Fruit fly (Drosophila melanogaster) whole organism, embryonic: Measurements from ENCODE around the gene CG42553.

Experiments used
- Blimp-1 ChIP-seq: fragments of 200-800 bp; sonication (Bioruptor generic); optimal IDR thresholded peaks from 3 replicates; lab custom pipeline; 2018; ENCODE audit warnings: missing biosample characterization, missing genetic modification characterization, mild to moderate bottlenecking, moderate library complexity, missing genetic modification reagents
- CG10274 ChIP-seq: fragments of 200-800 bp; sonication (Bioruptor generic); optimal IDR thresholded peaks from 3 replicates; lab custom pipeline; 2017; ENCODE audit warnings: missing biosample characterization, mild to moderate bottlenecking, missing genetic modification characterization
- CG10654 ChIP-seq: fragments of 200-800 bp; sonication (Bioruptor generic); optimal IDR thresholded peaks from 2 replicates; lab custom pipeline; 2016; ENCODE audit warnings: missing biosample characterization, missing genetic modification characterization
- CG11085 ChIP-seq: fragments of 200-800 bp; sonication (Bioruptor generic); IDR thresholded peaks from 2 replicates; pipeline ENCODE4 v1.3.6; 2022; ENCODE audit warnings: missing biosample characterization, missing genetic modification characterization
- CG11696 ChIP-seq: fragments of 200-800 bp; sonication (Bioruptor generic); IDR thresholded peaks from 2 replicates; pipeline ENCODE4 v1.3.6; 2022; ENCODE audit warnings: missing biosample characterization, missing genetic modification characterization
- CG11723 ChIP-seq: fragments of 200-800 bp; sonication (Bioruptor generic); optimal IDR thresholded peaks from 2 replicates; lab custom pipeline; 2017; ENCODE audit warnings: missing biosample characterization, mild to moderate bottlenecking, missing genetic modification characterization
- CG14860 ChIP-seq: fragments of 200-800 bp; sonication (Bioruptor generic); IDR thresholded peaks from 3 replicates; pipeline ENCODE4 v1.3.6; 2022; ENCODE audit warnings: missing biosample characterization, missing genetic modification characterization; ENCODE audit not compliant: partially characterized antibody
- CG17385 ChIP-seq: fragments of 200-800 bp; sonication (Bioruptor generic); optimal IDR thresholded peaks from 3 replicates; lab custom pipeline; 2018; ENCODE audit warnings: missing biosample characterization, mild to moderate bottlenecking, missing genetic modification characterization
- CG3065 ChIP-seq: fragments of 200-800 bp; sonication (Bioruptor generic); optimal IDR thresholded peaks from 2 replicates; lab custom pipeline; 2016; ENCODE audit warnings: missing biosample characterization, missing genetic modification characterization
- CG34224 ChIP-seq: fragments of 200-800 bp; sonication (Bioruptor generic); IDR thresholded peaks from 3 replicates; pipeline ENCODE4 v1.3.6; 2022; ENCODE audit warnings: missing biosample characterization, missing genetic modification characterization; ENCODE audit not compliant: partially characterized antibody
- CG4617 ChIP-seq: fragments of 200-800 bp; sonication (Bioruptor generic); optimal IDR thresholded peaks from 3 replicates; lab custom pipeline; 2016; ENCODE audit warnings: missing biosample characterization, missing genetic modification characterization, borderline replicate concordance
- CG4820 ChIP-seq: fragments of 200-800 bp; sonication (Bioruptor generic); optimal IDR thresholded peaks from 3 replicates; lab custom pipeline; 2016; ENCODE audit warnings: missing biosample characterization, missing genetic modification characterization
- CG5953 ChIP-seq: fragments of 200-800 bp; sonication (Bioruptor generic); IDR thresholded peaks from 2 replicates; pipeline ENCODE4 v1.3.6; 2022; ENCODE audit warnings: missing biosample characterization, missing genetic modification characterization
- CG6175 ChIP-seq: fragments of 200-800 bp; sonication (Bioruptor generic); IDR thresholded peaks from 3 replicates; pipeline ENCODE4 v1.3.6; 2022; ENCODE audit warnings: missing biosample characterization, missing genetic modification characterization
- CG7556 ChIP-seq: fragments of 200-800 bp; sonication (Bioruptor generic); optimal IDR thresholded peaks from 2 replicates; lab custom pipeline; 2017; ENCODE audit warnings: missing biosample characterization, mild to moderate bottlenecking, missing genetic modification characterization
- CG9215 ChIP-seq: fragments of 200-800 bp; sonication (Bioruptor generic); IDR thresholded peaks from 2 replicates; pipeline ENCODE4 v1.3.6; 2022; ENCODE audit warnings: missing biosample characterization, missing genetic modification characterization
- CG9797 ChIP-seq: fragments of 200-800 bp; sonication (Bioruptor generic); optimal IDR thresholded peaks from 3 replicates; lab custom pipeline; 2018; ENCODE audit warnings: missing biosample characterization, mild to moderate bottlenecking, missing genetic modification characterization
- Camta ChIP-seq: fragments of 200-800 bp; sonication (Bioruptor generic); optimal IDR thresholded peaks from 2 replicates; lab custom pipeline; 2016; ENCODE audit warnings: missing biosample characterization, missing genetic modification characterization
- Chrac-16 ChIP-seq: fragments of 200-800 bp; sonication (Bioruptor generic); optimal IDR thresholded peaks from 3 replicates; lab custom pipeline; 2016; ENCODE audit warnings: missing biosample characterization, missing genetic modification characterization
- Doc3 ChIP-seq: fragments of 200-800 bp; sonication (Bioruptor generic); IDR thresholded peaks from 3 replicates; pipeline ENCODE4 v1.3.6; 2022; ENCODE audit warnings: missing biosample characterization, missing genetic modification characterization; ENCODE audit not compliant: partially characterized antibody
- Eip74EF ChIP-seq, 2 experiments: fragments of 200-800 bp in 1 of 2; fragments of >200 bp in 1 of 2; sonication (Bioruptor generic) in 1 of 2; optimal IDR thresholded peaks; 2 replicates each; lab custom pipeline; 2017 to 2019; ENCODE audit warnings: missing biosample characterization in 2 of 2, missing genetic modification characterization in 2 of 2, mild to moderate bottlenecking in 1 of 2, moderate library complexity in 1 of 2
- Gug ChIP-seq: fragments of 200-800 bp; sonication (Bioruptor generic); IDR thresholded peaks from 4 replicates; pipeline ENCODE4 v1.3.6; 2022; ENCODE audit warnings: missing biosample characterization, missing genetic modification characterization
- Lpt ChIP-seq: fragments of >200 bp; optimal IDR thresholded peaks from 2 replicates; lab custom pipeline; 2018; ENCODE audit warnings: missing biosample characterization, missing genetic modification characterization
- MBD-R2 ChIP-seq: fragments of 200-800 bp; sonication (Bioruptor generic); IDR thresholded peaks from 2 replicates; pipeline ENCODE4 v1.3.6; 2022; ENCODE audit warnings: missing biosample characterization, missing genetic modification characterization
- Neu2 ChIP-seq: fragments of 200-800 bp; sonication (Bioruptor generic); optimal IDR thresholded peaks from 3 replicates; lab custom pipeline; 2016; ENCODE audit warnings: missing biosample characterization, missing genetic modification characterization, borderline replicate concordance
- Oaz ChIP-seq: fragments of 200-800 bp; sonication (Bioruptor generic); IDR thresholded peaks from 2 replicates; pipeline ENCODE4 v1.3.6; 2022; ENCODE audit warnings: missing biosample characterization, missing genetic modification characterization
- Optix ChIP-seq: fragments of 200-800 bp; sonication (Bioruptor generic); IDR thresholded peaks from 3 replicates; pipeline ENCODE4 v1.3.6; 2022; ENCODE audit warnings: missing biosample characterization, missing genetic modification characterization
- Ravus ChIP-seq: fragments of 200-800 bp; sonication (Bioruptor generic); IDR thresholded peaks from 2 replicates; pipeline ENCODE4 v1.3.6; 2022; ENCODE audit warnings: missing biosample characterization, missing genetic modification characterization
- Tbp ChIP-seq: fragments of >200 bp; optimal IDR thresholded peaks from 2 replicates; lab custom pipeline; 2018; ENCODE audit warnings: missing biosample characterization, missing genetic modification characterization
- ab ChIP-seq: fragments of 200-800 bp; sonication (Bioruptor generic); optimal IDR thresholded peaks from 2 replicates; lab custom pipeline; 2016; ENCODE audit warnings: missing biosample characterization, missing genetic modification characterization
- al ChIP-seq: fragments of 200-800 bp; sonication (Bioruptor generic); IDR thresholded peaks from 2 replicates; pipeline ENCODE4 v1.3.6; 2022; ENCODE audit warnings: missing biosample characterization, missing genetic modification characterization
- ap ChIP-seq: fragments of 200-800 bp; sonication (Bioruptor generic); IDR thresholded peaks from 2 replicates; pipeline ENCODE4 v1.3.6; 2022; ENCODE audit warnings: missing biosample characterization, missing genetic modification characterization
- bbx ChIP-seq: fragments of 200-800 bp; sonication (Bioruptor generic); IDR thresholded peaks from 2 replicates; pipeline ENCODE4 v1.3.6; 2022; ENCODE audit warnings: missing biosample characterization, missing genetic modification characterization; ENCODE audit not compliant: partially characterized antibody
- bowl ChIP-seq: fragments of 200-800 bp; sonication (Bioruptor generic); IDR thresholded peaks from 2 replicates; pipeline ENCODE4 v1.3.6; 2022; ENCODE audit warnings: missing biosample characterization, missing genetic modification characterization
- caup ChIP-seq: fragments of 200-800 bp; sonication (Bioruptor generic); optimal IDR thresholded peaks from 3 replicates; lab custom pipeline; 2017; ENCODE audit warnings: missing biosample characterization, mild to moderate bottlenecking, missing genetic modification characterization, moderate library complexity; ENCODE audit not compliant: severe bottlenecking
- crp ChIP-seq, 2 experiments: fragments of 200-800 bp; sonication (Bioruptor generic); optimal IDR thresholded peaks; 2 replicates in 1 of 2; 3 replicates in 1 of 2; lab custom pipeline; 2017; ENCODE audit warnings: missing biosample characterization in 2 of 2, missing genetic modification characterization in 2 of 2, mild to moderate bottlenecking in 1 of 2, moderate library complexity in 1 of 2
- gfzf ChIP-seq: fragments of 200-800 bp; sonication (Bioruptor generic); optimal IDR thresholded peaks from 2 replicates; lab custom pipeline; 2016; ENCODE audit warnings: missing biosample characterization, mild to moderate bottlenecking, missing genetic modification characterization, moderate library complexity
- ind ChIP-seq: fragments of 200-800 bp; sonication (Bioruptor generic); optimal IDR thresholded peaks from 3 replicates; lab custom pipeline; 2016; ENCODE audit warnings: missing biosample characterization, missing genetic modification characterization
- inv ChIP-seq: fragments of 200-800 bp; sonication (Bioruptor generic); IDR thresholded peaks from 2 replicates; pipeline ENCODE4 v1.3.6; 2022; ENCODE audit warnings: missing biosample characterization, missing genetic modification characterization; ENCODE audit not compliant: partially characterized antibody
- lmd ChIP-seq: fragments of 200-800 bp; sonication (Bioruptor generic); IDR thresholded peaks from 2 replicates; pipeline ENCODE4 v1.3.6; 2022; ENCODE audit warnings: missing biosample characterization, missing genetic modification characterization
- lola ChIP-seq, 3 experiments: fragments of >200 bp in 2 of 3; fragments of 200-800 bp in 1 of 3; sonication (Bioruptor generic) in 1 of 3; optimal IDR thresholded peaks; 2 replicates each; lab custom pipeline; 2017 to 2019; ENCODE audit warnings: missing biosample characterization in 3 of 3, missing genetic modification characterization in 3 of 3, mild to moderate bottlenecking in 1 of 3, moderate library complexity in 1 of 3
- nerfin-1 ChIP-seq: fragments of 200-800 bp; sonication (Bioruptor generic); optimal IDR thresholded peaks from 3 replicates; lab custom pipeline; 2019; ENCODE audit warnings: missing biosample characterization, mild to moderate bottlenecking, missing genetic modification characterization, moderate library complexity
- row ChIP-seq: fragments of 200-800 bp; sonication (Bioruptor generic); IDR thresholded peaks from 3 replicates; pipeline ENCODE4 v1.3.6; 2022; ENCODE audit warnings: missing biosample characterization, missing genetic modification characterization
- sc ChIP-seq, 3 experiments: fragments of >200 bp in 2 of 3; fragments of 200-800 bp in 1 of 3; sonication (Bioruptor generic) in 1 of 3; optimal IDR thresholded peaks; 2 replicates in 2 of 3; 3 replicates in 1 of 3; lab custom pipeline; 2017; ENCODE audit warnings: mild to moderate bottlenecking in 1 of 3, missing biosample characterization in 1 of 3, missing genetic modification characterization in 1 of 3, missing genetic modification reagents in 1 of 3
- sim ChIP-seq: fragments of 200-800 bp; sonication (Bioruptor generic); IDR thresholded peaks from 2 replicates; pipeline ENCODE4 v1.3.6; 2022; ENCODE audit warnings: missing biosample characterization, missing genetic modification characterization
- tin ChIP-seq: fragments of 200-800 bp; sonication (Bioruptor generic); optimal IDR thresholded peaks from 3 replicates; lab custom pipeline; 2016; ENCODE audit warnings: missing biosample characterization, missing genetic modification characterization
- toy ChIP-seq: fragments of 200-800 bp; sonication (Bioruptor generic); IDR thresholded peaks from 2 replicates; pipeline ENCODE4 v1.3.6; 2022; ENCODE audit warnings: missing biosample characterization, missing genetic modification characterization
- trem ChIP-seq: fragments of 200-800 bp; optimal IDR thresholded peaks from 3 replicates; lab custom pipeline; 2019; ENCODE audit warnings: missing biosample characterization, mild to moderate bottlenecking, missing genetic modification characterization, moderate library complexity
- vnd ChIP-seq: fragments of 200-800 bp; sonication (Bioruptor generic); IDR thresholded peaks from 3 replicates; pipeline ENCODE4 v1.3.6; 2022; ENCODE audit warnings: missing biosample characterization, missing genetic modification characterization; ENCODE audit not compliant: partially characterized antibody
- yki ChIP-seq: fragments of >200 bp; optimal IDR thresholded peaks from 3 replicates; lab custom pipeline; 2018

Gene CG42553

dm6 chr3L:821951-822350 lies 11.9 kb upstream of the CG42553 start (continued):
- TF ChIP-seq ap (GFP tag; lab: Robert Waterston, UW) (peak; percentile 51), vnd (GFP tag; lab: Robert Waterston, UW) (no peak), ab (GFP tag; lab: Kevin White, UChicago) (no peak), CG17385 (peak; percentile 55), crp (GFP tag; optimal IDR thresholded peaks at IDR 0.05; lab: Kevin White, UChicago) (peak in 1 of 2 experiments; percentile 15), caup (peak; percentile 19), bowl (peak; percentile 22; the same call in 1 of the 2 replicates), Doc3 (GFP tag; lab: Robert Waterston, UW) (no peak), Ravus (GFP tag; lab: Robert Waterston, UW) (no peak; the same call in 1 of the 2 replicates), Optix (GFP tag; lab: Robert Waterston, UW) (0 out of 3 replicates have a peak, but pooled peaks have one; percentile 10), Blimp-1 (GFP tag; lab: Kevin White, UChicago) (peak; percentile 83), CG10274 (peak; percentile 42), CG5953 (GFP tag; lab: Robert Waterston, UW) (no peak), lmd (GFP tag; lab: Robert Waterston, UW) (peak; percentile 79), gfzf (no peak), MBD-R2 (peak; percentile 42; the same call in 1 of the 2 replicates), CG11085 (GFP tag; lab: Robert Waterston, UW) (no peak), sc (optimal IDR thresholded peaks at IDR 0.05; lab: Kevin White, UChicago) (no peak), sc (GFP tag; optimal IDR thresholded peaks at IDR 0.05; lab: Kevin White, UChicago) (peak; percentile 26), Camta (GFP tag; lab: Kevin White, UChicago) (peak; percentile 47), CG3065 (GFP tag; lab: Kevin White, UChicago) (no peak), Tbp (GFP tag; lab: Kevin White, UChicago) (no peak), row (GFP tag; lab: Robert Waterston, UW) (peak; percentile 75), Chrac-16 (peak; percentile 49), CG34224 (no peak), tin (GFP tag; lab: Kevin White, UChicago) (peak; percentile 76), CG7556 (GFP tag; lab: Kevin White, UChicago) (peak; percentile 72), Neu2 (no peak), al (peak; percentile 45; the same call in 1 of the 2 replicates), CG4617 (GFP tag; lab: Kevin White, UChicago) (no peak), inv (GFP tag; lab: Robert Waterston, UW) (no peak), ind (GFP tag; lab: Kevin White, UChicago) (peak; percentile 70), trem (tag; lab: Kevin White, UChicago) (peak; percentile 73), toy (GFP tag; lab: Robert Waterston, UW) (no peak), lola (GFP tag; optimal IDR thresholded peaks at IDR 0.05; lab: Kevin White, UChicago) (peak in 1 of 3 experiments; percentile 55), sim (GFP tag; lab: Robert Waterston, UW) (peak; percentile 67), CG11696 (GFP tag; lab: Robert Waterston, UW) (peak; percentile 68), Oaz (no peak), yki (no peak), CG6175 (GFP tag; lab: Robert Waterston, UW) (no peak), CG11723 (GFP tag; lab: Kevin White, UChicago) (peak; percentile 32), Lpt (no peak), CG9797 (GFP tag; lab: Kevin White, UChicago) (peak; percentile 8), bbx (GFP tag; lab: Robert Waterston, UW) (no peak), CG10654 (GFP tag; lab: Kevin White, UChicago) (peak; percentile 66), Eip74EF (GFP tag; optimal IDR thresholded peaks at IDR 0.05; lab: Kevin White, UChicago) (peak in 1 of 2 experiments; percentile 78), CG14860 (GFP tag; lab: Robert Waterston, UW) (no peak), Gug (GFP tag; lab: Robert Waterston, UW) (peak; percentile 69), CG9215 (GFP tag; lab: Robert Waterston, UW) (peak; percentile 48; the same call in 1 of the 2 replicates), CG4820 (GFP tag; lab: Kevin White, UChicago) (peak; percentile 82), nerfin-1 (tag; lab: Kevin White, UChicago) (peak; percentile 69)
